Worm (Caenorhabditis elegans): ENCODE data around the gene C06A8.6.

The C06A8.6 gene

ce11 chrII:7758397-7759135 lies 13.7 kb upstream of the C06A8.6 start, which contains the start of gene B0228.7:
B0228.7 (minus strand) TSS chrII:7759023.
- no peak for TF ChIP-seq hmg-4 (GFP tag; optimal IDR thresholded peaks at IDR 0.05)
- no peak for TF ChIP-seq ceh-36 (tag; optimal IDR thresholded peaks at IDR 0.05)
- TF ChIP-seq ets-7 (tag; optimal IDR thresholded peaks at IDR 0.05) = no peak
- TF ChIP-seq tbx-11 (GFP tag; IDR thresholded peaks at IDR 0.05) = no peak
- TF ChIP-seq pes-1 (GFP tag; IDR thresholded peaks at IDR 0.05) = no peak
- no peak for TF ChIP-seq aly-1 (tag; optimal IDR thresholded peaks at IDR 0.05)
- no peak for TF ChIP-seq F13C5.2 (tag; optimal IDR thresholded peaks at IDR 0.05)

- no peak for TF ChIP-seq ceh-13 (GFP tag; optimal IDR thresholded peaks at IDR 0.05)
- no peak for TF ChIP-seq flt-1 (GFP tag; IDR thresholded peaks at IDR 0.05)
- no peak for TF ChIP-seq hmg-4 (GFP tag; optimal IDR thresholded peaks at IDR 0.05)
- no peak for TF ChIP-seq hnd-1 (tag; optimal IDR thresholded peaks at IDR 0.05)
- TF ChIP-seq F13C5.2 (tag; optimal IDR thresholded peaks at IDR 0.05) = no peak
- no peak for TF ChIP-seq sea-1 (GFP tag; conservative IDR thresholded peaks at IDR 0.05)
- TF ChIP-seq scrt-1 (GFP tag; IDR thresholded peaks at IDR 0.05) = no peak
- no peak for TF ChIP-seq ama-1 (optimal IDR thresholded peaks at IDR 0.05)
- no peak for TF ChIP-seq aly-1 (tag; optimal IDR thresholded peaks at IDR 0.05)
- no peak for TF ChIP-seq ceh-36 (tag; optimal IDR thresholded peaks at IDR 0.05)
Observed at ce11 chrII:7761440-7761839, 10.9 kb upstream of the C06A8.6 start, which contains the start of gene B0228.8. B0228.8 (minus strand) TSS chrII:7761540.

- no peak for TF ChIP-seq sea-1 (GFP tag; conservative IDR thresholded peaks at IDR 0.05)
Observed at ce11 chrII:7763569-7763968, 8.7 kb upstream of the C06A8.6 start, which contains the start of gene B0228.9. B0228.9 (minus strand) TSS chrII:7763669.

ce11 chrII:7765456-7765855 lies 6.8 kb upstream of the C06A8.6 start, which contains the start of gene srh-39:
srh-39 (minus strand) TSS chrII:7765556.
- TF ChIP-seq hmbx-1 (tag; optimal IDR thresholded peaks at IDR 0.05) (no peak), ceh-13 (GFP tag; optimal IDR thresholded peaks at IDR 0.05) (no peak)

- no peak for TF ChIP-seq tra-4 (tag; optimal IDR thresholded peaks at IDR 0.05)
- no peak for TF ChIP-seq pes-1 (GFP tag; IDR thresholded peaks at IDR 0.05)
- no peak for TF ChIP-seq aly-1 (tag; optimal IDR thresholded peaks at IDR 0.05)
- no peak for TF ChIP-seq B0310.2 (tag; optimal IDR thresholded peaks at IDR 0.05)
Observed at ce11 chrII:7769254-7769653, 3.0 kb upstream of the C06A8.6 start.

- TF ChIP-seq hnd-1 (tag; optimal IDR thresholded peaks at IDR 0.05) (no peak), hmg-4 (GFP tag; optimal IDR thresholded peaks at IDR 0.05) (no peak), ama-1 (optimal IDR thresholded peaks at IDR 0.05) (no peak), sea-1 (GFP tag; conservative IDR thresholded peaks at IDR 0.05) (no peak), F13C5.2 (tag; optimal IDR thresholded peaks at IDR 0.05) (no peak), ceh-13 (GFP tag; optimal IDR thresholded peaks at IDR 0.05) (no peak), tbx-11 (GFP tag; IDR thresholded peaks at IDR 0.05) (no peak), scrt-1 (GFP tag; IDR thresholded peaks at IDR 0.05) (no peak), tbx-37 (GFP tag; conservative IDR thresholded peaks at IDR 0.05) (no peak)
Observed at ce11 chrII:7770253-7770652, 2.0 kb upstream of the C06A8.6 start.

- TF ChIP-seq sea-1 (GFP tag; conservative IDR thresholded peaks at IDR 0.05) (no peak), flt-1 (GFP tag; IDR thresholded peaks at IDR 0.05) (no peak), tbx-11 (GFP tag; IDR thresholded peaks at IDR 0.05) (no peak), ceh-36 (tag; optimal IDR thresholded peaks at IDR 0.05) (no peak), pes-1 (GFP tag; IDR thresholded peaks at IDR 0.05) (no peak), tbx-37 (GFP tag; conservative IDR thresholded peaks at IDR 0.05) (no peak), ets-7 (tag; optimal IDR thresholded peaks at IDR 0.05) (no peak), hnd-1 (tag; optimal IDR thresholded peaks at IDR 0.05) (no peak), ama-1 (optimal IDR thresholded peaks at IDR 0.05) (no peak), B0310.2 (tag; optimal IDR thresholded peaks at IDR 0.05) (no peak)
Observed at ce11 chrII:7771917-7772316, 382 bp upstream of the C06A8.6 start, which contains the start of gene C06A8.8. C06A8.8 (minus strand) TSS chrII:7772017.

- TF ChIP-seq hmg-4 (GFP tag; optimal IDR thresholded peaks at IDR 0.05) (no peak), hmbx-1 (tag; optimal IDR thresholded peaks at IDR 0.05) (no peak), flt-1 (GFP tag; IDR thresholded peaks at IDR 0.05) (no peak), aly-1 (tag; optimal IDR thresholded peaks at IDR 0.05) (no peak), B0310.2 (tag; optimal IDR thresholded peaks at IDR 0.05) (no peak), hnd-1 (tag; optimal IDR thresholded peaks at IDR 0.05) (no peak), sea-1 (GFP tag; conservative IDR thresholded peaks at IDR 0.05) (no peak), pes-1 (GFP tag; IDR thresholded peaks at IDR 0.05) (no peak), tbx-11 (GFP tag; IDR thresholded peaks at IDR 0.05) (no peak), tra-4 (tag; optimal IDR thresholded peaks at IDR 0.05) (no peak), tbx-37 (GFP tag; conservative IDR thresholded peaks at IDR 0.05) (no peak), ceh-36 (tag; optimal IDR thresholded peaks at IDR 0.05) (no peak), ets-7 (tag; optimal IDR thresholded peaks at IDR 0.05) (no peak), F13C5.2 (tag; optimal IDR thresholded peaks at IDR 0.05) (no peak), ceh-13 (GFP tag; optimal IDR thresholded peaks at IDR 0.05) (no peak), scrt-1 (GFP tag; IDR thresholded peaks at IDR 0.05) (no peak), ama-1 (optimal IDR thresholded peaks at IDR 0.05) (no peak)
Observed at ce11 chrII:7773427-7773993, 1.2 kb downstream of the C06A8.6 start.
